Fruit fly (Drosophila melanogaster): ENCODE results near the gene Ndc80.

The Ndc80 gene

DNA sequence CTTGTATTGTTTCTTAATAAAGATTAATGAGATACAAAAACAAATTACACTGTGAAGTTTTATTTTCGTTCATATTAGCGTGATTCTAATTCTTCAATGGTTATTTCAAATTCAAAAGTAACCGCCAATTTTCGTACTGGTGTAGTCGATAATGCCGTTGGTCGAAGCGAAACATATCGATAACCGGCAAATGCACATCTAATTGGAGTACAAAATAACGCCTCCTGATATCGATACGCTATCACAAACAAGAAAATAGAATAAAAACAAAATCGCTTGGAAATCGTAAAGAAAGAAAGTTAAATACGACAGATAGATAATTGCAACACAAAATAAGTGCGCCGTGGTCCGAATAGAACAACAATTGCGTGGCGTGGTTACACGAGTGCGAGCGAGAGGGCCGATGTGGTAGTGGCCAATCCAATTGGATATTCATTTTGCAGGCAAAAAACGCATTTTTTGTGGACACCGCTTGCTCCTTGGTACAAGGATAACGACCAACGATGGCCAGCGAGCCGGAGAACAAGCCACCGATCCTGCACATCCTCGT lies 5.8 kb downstream of the Ndc80 start (continued):
- TF ChIP-seq CG6791 (GFP tag; IDR thresholded peaks at IDR 0.05; ENCODE audit: partially characterized antibody), result peak; percentile 64
- no peak for TF ChIP-seq br (optimal IDR thresholded peaks at IDR 0.05)
- no peak for TF ChIP-seq HmgD (GFP tag; optimal IDR thresholded peaks at IDR 0.05)
- no peak for TF ChIP-seq CG13424 (tag; optimal IDR thresholded peaks at IDR 0.05)
- peak; percentile 63 for TF ChIP-seq tna (GFP tag; IDR thresholded peaks at IDR 0.05; ENCODE audit: partially characterized antibody)
- no peak for TF ChIP-seq CG4404 (GFP tag; IDR thresholded peaks at IDR 0.05)
- TF ChIP-seq zfh2 (GFP tag; optimal IDR thresholded peaks at IDR 0.05), result no peak
- no peak for TF ChIP-seq CG1529 (GFP tag; optimal IDR thresholded peaks at IDR 0.05)
- no peak for TF ChIP-seq CG2889 (GFP tag; IDR thresholded peaks at IDR 0.05)
- no peak for TF ChIP-seq PHDP (tag; optimal IDR thresholded peaks at IDR 0.05)
- TF ChIP-seq Gsc (GFP tag; IDR thresholded peaks at IDR 0.05), result no peak
- no peak for TF ChIP-seq Lpt (GFP tag; optimal IDR thresholded peaks at IDR 0.05)
- no peak for TF ChIP-seq jing (GFP tag; optimal IDR thresholded peaks at IDR 0.05)
- TF ChIP-seq Dp (GFP tag; optimal IDR thresholded peaks at IDR 0.05), result peak; percentile 86
- TF ChIP-seq Hr39 (optimal IDR thresholded peaks at IDR 0.05), result no peak
- no peak for TF ChIP-seq btn (GFP tag; optimal IDR thresholded peaks at IDR 0.05)
- TF ChIP-seq Atf3 (GFP tag; optimal IDR thresholded peaks at IDR 0.05), result no peak
- peak; percentile 87 for TF ChIP-seq Nf-YC (tag; optimal IDR thresholded peaks at IDR 0.05)
- no peak for TF ChIP-seq CG18599 (GFP tag; optimal IDR thresholded peaks at IDR 0.05)
- TF ChIP-seq bigmax (GFP tag; optimal IDR thresholded peaks at IDR 0.05), result no peak
- TF ChIP-seq pum (GFP tag; optimal IDR thresholded peaks at IDR 0.05), result no peak
- no peak for TF ChIP-seq sqz (GFP tag; optimal IDR thresholded peaks at IDR 0.05)
- peak; percentile 72 for TF ChIP-seq bbx (GFP tag; IDR thresholded peaks at IDR 0.05; ENCODE audit: partially characterized antibody)
- no peak for TF ChIP-seq gcm2 (GFP tag; optimal IDR thresholded peaks at IDR 0.05)
- TF ChIP-seq tin (GFP tag; optimal IDR thresholded peaks at IDR 0.05), result no peak
- TF ChIP-seq unpg (GFP tag; optimal IDR thresholded peaks at IDR 0.05), result no peak
- TF ChIP-seq CG9797 (GFP tag; optimal IDR thresholded peaks at IDR 0.05), result no peak
- no peak for TF ChIP-seq HLH3B (GFP tag; IDR thresholded peaks at IDR 0.05)
- no peak for TF ChIP-seq CG11398 (GFP tag; optimal IDR thresholded peaks at IDR 0.05)
- TF ChIP-seq prd (optimal IDR thresholded peaks at IDR 0.05), result no peak
- no peak for TF ChIP-seq prd (GFP tag; IDR thresholded peaks at IDR 0.05)
- peak; percentile 75 for TF ChIP-seq CG34224 (GFP tag; IDR thresholded peaks at IDR 0.05; ENCODE audit: partially characterized antibody)
- no peak for TF ChIP-seq Atf6 (GFP tag; IDR thresholded peaks at IDR 0.05)
- TF ChIP-seq eve (GFP tag; optimal IDR thresholded peaks at IDR 0.05), result no peak
- no peak for TF ChIP-seq hb (GFP tag; IDR thresholded peaks at IDR 0.05; ENCODE audit: partially characterized antibody)
- no peak for TF ChIP-seq CG12659 (GFP tag; optimal IDR thresholded peaks at IDR 0.05)
- TF ChIP-seq CG7556 (GFP tag; optimal IDR thresholded peaks at IDR 0.05), result no peak
- no peak for TF ChIP-seq CG8281 (tag; optimal IDR thresholded peaks at IDR 0.05)
- no peak for TF ChIP-seq sug (tag; optimal IDR thresholded peaks at IDR 0.05)
- TF ChIP-seq CG15514 (GFP tag; optimal IDR thresholded peaks at IDR 0.05), result peak; percentile 67
- TF ChIP-seq dmrt11E (tag; optimal IDR thresholded peaks at IDR 0.05), result no peak
- TF ChIP-seq sob (GFP tag; IDR thresholded peaks at IDR 0.05), result no peak
- TF ChIP-seq CG18011 (GFP tag; optimal IDR thresholded peaks at IDR 0.05), result no peak
- TF ChIP-seq en (GFP tag; optimal IDR thresholded peaks at IDR 0.05), result no peak
- no peak for TF ChIP-seq pan (optimal IDR thresholded peaks at IDR 0.05)
- TF ChIP-seq pan (GFP tag; optimal IDR thresholded peaks at IDR 0.05 in 1 of 2, IDR thresholded peaks at IDR 0.05 in 1 of 2), result no peak
- TF ChIP-seq Nf-YB (GFP tag; optimal IDR thresholded peaks at IDR 0.05), result peak; percentile 75
- TF ChIP-seq CG15479 (GFP tag; optimal IDR thresholded peaks at IDR 0.05), result no peak
- TF ChIP-seq CG14441 (GFP tag; IDR thresholded peaks at IDR 0.05), result no peak
- no peak for TF ChIP-seq CG10654 (GFP tag; optimal IDR thresholded peaks at IDR 0.05)
- no peak for TF ChIP-seq sens (GFP tag)
- TF ChIP-seq CG11695 (GFP tag; IDR thresholded peaks at IDR 0.05), result no peak
